Fruit fly (Drosophila melanogaster) whole organism, wandering third instar larva: ENCODE results near the gene qm.

Experiments
- CG32264 ChIP-seq: fragments of 200-800 bp; sonication (Bioruptor generic); optimal IDR thresholded peaks from 2 replicates; lab custom pipeline; 2016; ENCODE audit warnings: missing biosample characterization, missing genetic modification characterization
- CG9705 ChIP-seq: fragments of 200-800 bp; sonication (Bioruptor generic); optimal IDR thresholded peaks from 2 replicates; lab custom pipeline; 2018; ENCODE audit warnings: missing biosample characterization, mild to moderate bottlenecking, missing genetic modification characterization
- Dfd ChIP-seq: fragments of >200 bp; optimal IDR thresholded peaks from 2 replicates; lab custom pipeline; 2017; ENCODE audit warnings: missing biosample characterization, missing genetic modification characterization
- Dif ChIP-seq: fragments of 200-275, 200-300 bp; sonication (Bioruptor generic); optimal IDR thresholded peaks from 2 replicates; lab custom pipeline; 2018; ENCODE audit warnings: missing biosample characterization, missing genetic modification characterization; ENCODE audit not compliant: partially characterized antibody
- Rel ChIP-seq, 2 experiments: fragments of 200-800 bp; sonication (Bioruptor generic) in 1 of 2; optimal IDR thresholded peaks; 2 replicates in 1 of 2; 3 replicates in 1 of 2; lab custom pipeline; 2016 to 2019; ENCODE audit warnings: mild to moderate bottlenecking in 2 of 2, missing biosample characterization in 2 of 2, missing genetic modification characterization in 2 of 2, moderate library complexity in 1 of 2
- dl ChIP-seq, 2 experiments: fragments of 175-275, 200-275 bp in 1 of 2; fragments of 200-275 bp in 1 of 2; sonication (Bioruptor generic); optimal IDR thresholded peaks; lab custom pipeline; 2018; ENCODE audit warnings: mild to moderate bottlenecking in 2 of 2, missing biosample characterization in 2 of 2, missing genetic modification characterization in 2 of 2, moderate library complexity in 2 of 2; ENCODE audit not compliant: partially characterized antibody in 2 of 2, insufficient read depth in 1 of 2
- fru ChIP-seq: fragments of 200-800 bp; sonication (Bioruptor generic); optimal IDR thresholded peaks from 3 replicates; lab custom pipeline; 2016; ENCODE audit warnings: missing biosample characterization, mild to moderate bottlenecking, missing genetic modification characterization
- h ChIP-seq: fragments of 200-800 bp; sonication (Bioruptor generic); optimal IDR thresholded peaks from 3 replicates; lab custom pipeline; 2016; ENCODE audit warnings: missing biosample characterization, mild to moderate bottlenecking, missing genetic modification characterization
- lola ChIP-seq: fragments of >200 bp; optimal IDR thresholded peaks from 2 replicates; lab custom pipeline; 2017; ENCODE audit warnings: missing biosample characterization, missing genetic modification characterization
- rgr ChIP-seq: fragments of 200-800 bp; sonication (Bioruptor generic); optimal IDR thresholded peaks from 3 replicates; lab custom pipeline; 2016; ENCODE audit warnings: missing biosample characterization, mild to moderate bottlenecking, missing genetic modification characterization
- sage ChIP-seq: fragments of 200-800 bp; sonication (Bioruptor generic); optimal IDR thresholded peaks from 2 replicates; lab custom pipeline; 2016; ENCODE audit warnings: missing biosample characterization, mild to moderate bottlenecking, missing genetic modification characterization

- TF ChIP-seq fru (GFP tag; lab: Kevin White, UChicago) (no peak), h (GFP tag; lab: Kevin White, UChicago) (no peak), CG32264 (no peak), Rel (GFP tag; optimal IDR thresholded peaks at IDR 0.05; lab: Kevin White, UChicago) (no peak), Rel (tag; optimal IDR thresholded peaks at IDR 0.05; lab: Kevin White, UChicago) (no peak), CG9705 (GFP tag; lab: Kevin White, UChicago) (no peak), Dfd (GFP tag; lab: Kevin White, UChicago) (no peak), sage (GFP tag; lab: Kevin White, UChicago) (no peak), Dif (GFP tag; lab: Kevin White, UChicago) (no peak), dl (GFP tag; optimal IDR thresholded peaks at IDR 0.05; lab: Kevin White, UChicago; ENCODE audit: insufficient read depth in 1 of 2, partially characterized antibody in 2 of 2) (no peak), rgr (GFP tag; lab: Kevin White, UChicago) (no peak), lola (no peak)
These were observed 28.3 kb upstream of the qm start, which contains the start of gene CG8607 for dm6 chr3L:7319768-7320167.
